Fruit fly (Drosophila melanogaster) whole organism, larva: ENCODE results near the gene CG13862.

ENCODE experiments used
- noc ChIP-seq: fragments of 200-800 bp; sonication (Bioruptor generic); optimal IDR thresholded peaks from 3 replicates; lab custom pipeline; 2019; ENCODE audit warnings: missing biosample characterization, mild to moderate bottlenecking, missing genetic modification characterization, moderate library complexity

Gene CG13862

DNA sequence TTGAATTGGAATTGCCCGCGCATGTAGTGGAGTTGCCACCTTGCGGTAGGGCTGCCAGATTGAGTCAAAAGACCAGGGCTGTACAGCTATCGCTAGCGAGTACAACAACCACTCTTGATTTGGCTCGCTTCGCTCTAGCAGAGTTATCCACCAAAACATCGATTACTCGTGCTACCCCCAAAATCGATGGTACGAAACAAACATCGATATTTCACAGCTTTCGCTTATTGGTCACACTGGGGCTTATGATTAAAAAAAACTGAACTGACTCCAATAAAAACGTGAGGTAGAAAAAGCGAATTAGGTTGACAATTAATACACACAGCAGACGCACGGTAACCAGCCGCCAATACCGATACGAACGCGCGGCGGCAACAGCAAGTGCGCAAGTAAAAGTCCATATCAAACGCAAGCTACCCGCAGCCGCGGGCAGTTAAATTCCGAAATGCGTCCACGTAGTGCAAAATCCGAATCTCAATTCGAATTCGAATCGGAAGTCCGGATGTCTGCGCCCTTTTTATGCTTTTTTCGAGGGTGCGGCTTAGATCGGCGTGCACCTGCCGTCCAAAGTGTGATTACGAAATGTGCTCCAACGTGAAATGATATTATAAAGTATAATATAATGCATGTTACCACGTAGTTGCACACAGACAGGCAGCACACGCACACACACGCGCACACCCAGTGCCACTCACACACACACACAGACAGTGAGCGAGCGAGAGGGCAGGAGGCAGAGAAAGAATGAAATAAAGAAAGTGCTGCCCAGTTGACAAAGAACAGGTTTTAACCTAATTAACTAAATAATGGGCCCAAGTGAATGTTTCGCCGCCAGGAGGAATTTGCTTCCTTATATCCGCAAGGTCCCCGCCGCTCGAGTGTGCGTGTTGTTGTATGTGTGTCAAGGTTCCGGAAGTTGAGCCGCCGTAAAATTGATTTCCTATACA, 24.9 kb downstream of the CG13862 start, which contains the start of gene Sar1:
Sar1 (plus strand) TSS at position 222 of the 947 bp plus-strand sequence.
- peak; percentile 48 for TF ChIP-seq noc (tag; lab: Kevin White, UChicago)

DNA sequence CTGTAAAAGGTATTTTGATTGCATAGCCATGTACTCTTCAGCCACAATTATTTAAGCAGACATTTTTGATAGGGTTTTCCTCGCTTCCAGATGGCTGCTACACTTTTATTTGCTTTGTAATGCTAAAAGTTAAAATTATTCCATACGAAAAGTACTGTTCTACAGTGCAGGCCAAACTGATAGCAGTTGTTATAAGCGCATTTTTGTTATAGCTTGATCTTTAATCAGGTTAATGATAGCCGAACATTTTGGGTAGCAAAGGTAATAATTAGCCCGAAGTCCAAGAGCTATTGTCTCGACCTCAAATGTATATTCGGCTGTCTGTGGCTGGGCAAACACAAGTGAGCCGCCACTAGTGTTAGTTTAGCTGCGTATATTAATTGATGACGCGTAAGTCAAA, 26.2 kb downstream of the CG13862 start:
- TF ChIP-seq noc (tag; lab: Kevin White, UChicago) = peak; percentile 14

DNA sequence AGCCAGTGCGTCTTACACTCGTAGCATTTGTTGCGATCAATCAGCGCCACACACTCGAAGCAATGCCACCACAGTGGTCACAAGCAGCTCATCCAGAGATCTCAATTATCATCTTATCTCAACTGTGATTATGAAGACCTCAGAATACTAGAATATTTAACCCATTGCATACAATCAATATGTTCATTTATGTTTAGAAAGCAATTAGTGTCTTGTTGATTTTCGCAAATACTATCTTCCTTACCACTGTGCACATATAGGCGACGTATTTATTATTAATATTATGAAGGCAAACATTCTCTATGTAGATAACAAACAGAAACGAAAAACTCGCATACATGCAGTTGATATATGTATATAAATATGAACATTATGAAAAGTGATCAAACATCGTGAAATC, 27.0 kb downstream of the CG13862 start:
- peak; percentile 73 for TF ChIP-seq noc (tag; lab: Kevin White, UChicago)

DNA sequence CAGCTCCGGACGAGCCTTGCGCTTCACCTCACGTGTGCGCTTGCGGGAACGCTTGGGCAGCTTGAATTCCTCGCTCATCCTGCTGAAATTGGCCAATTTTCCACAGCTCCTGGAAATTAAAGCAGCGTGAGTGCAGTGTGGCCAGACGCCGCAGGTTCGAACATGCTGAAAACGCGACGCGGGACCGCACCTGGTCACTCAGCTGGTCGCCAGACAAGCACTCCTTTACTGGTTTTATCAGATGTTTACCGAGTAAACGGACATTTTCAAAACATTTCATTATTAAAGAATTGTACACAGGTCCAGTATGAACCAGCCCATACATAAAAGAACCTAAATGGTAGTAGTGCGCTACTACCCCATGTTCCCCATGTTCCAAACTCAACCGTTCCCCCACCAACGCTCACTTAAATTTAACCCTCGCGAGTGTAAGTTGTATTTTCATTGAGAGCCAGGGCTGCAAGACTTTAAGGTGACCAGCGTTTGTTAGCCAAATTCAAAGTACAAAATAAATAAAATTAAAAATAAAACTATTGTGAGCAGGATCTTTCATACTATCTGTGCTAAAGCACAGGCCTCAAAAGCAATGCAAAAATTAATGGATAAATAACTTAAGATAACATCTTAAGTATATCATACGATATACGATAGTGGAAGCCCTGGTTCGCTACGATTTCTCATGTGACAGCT, 30.6 kb downstream of the CG13862 start, which contains the start of the genes JMJD6, CG7071 and Muted:
JMJD6 (minus strand) TSS at position 154 of the 690 bp plus-strand sequence.
CG7071 (plus strand) TSS at position 403 of the 690 bp plus-strand sequence.
Muted (plus strand) TSS at position 403 of the 690 bp plus-strand sequence.
- peak; percentile 93 for TF ChIP-seq noc (tag; lab: Kevin White, UChicago)

dm6 chr3R:22365660-22366195, 33.9 kb downstream of the CG13862 start, which contains the start of gene CG5382:
Gene CG5382 (minus strand): TSS chr3R:22365983.
- TF ChIP-seq noc (tag; lab: Kevin White, UChicago) = no peak

- TF ChIP-seq noc (tag; lab: Kevin White, UChicago) = no peak
Measured at dm6 chr3R:22367126-22368076, 35.6 kb downstream of the CG13862 start, which contains the start of the genes Polr3F and PyK. Gene Polr3F (minus strand): TSS chr3R:22367373. Gene PyK (plus strand): TSS chr3R:22367536.

DNA sequence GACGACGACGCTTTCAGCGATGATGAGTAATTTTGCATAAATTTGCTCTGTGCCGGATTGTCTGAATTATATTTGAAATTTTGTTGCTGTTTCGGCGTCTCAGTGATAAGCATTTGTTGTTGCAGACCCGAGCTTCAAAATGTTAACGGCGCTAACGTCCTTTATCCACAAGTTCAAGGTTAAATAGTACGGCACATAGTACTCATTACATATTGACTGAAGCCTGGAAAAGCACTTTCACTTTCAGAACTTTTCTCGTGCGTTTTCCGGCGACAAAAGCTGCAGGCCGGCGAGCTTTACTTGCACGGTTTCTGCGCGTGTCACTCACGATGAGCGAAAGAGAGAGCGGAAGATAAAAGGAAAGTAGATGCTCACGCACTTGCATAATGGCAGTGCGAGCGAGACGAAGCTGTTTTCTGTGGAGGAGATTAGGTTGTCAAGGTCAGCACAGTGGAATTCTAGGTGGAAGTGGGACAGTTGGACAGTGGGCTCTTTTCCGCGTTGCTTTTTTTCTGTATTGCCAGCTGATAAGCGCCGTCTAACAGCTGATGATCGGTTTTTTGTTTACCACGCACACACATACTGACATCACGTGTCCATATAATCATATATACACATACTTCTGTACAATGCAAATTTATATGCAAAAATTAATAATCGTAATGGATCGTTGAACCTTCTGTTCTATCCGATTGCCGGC, 36.4 kb downstream of the CG13862 start:
- TF ChIP-seq noc (tag; lab: Kevin White, UChicago) = peak; percentile 19

DNA sequence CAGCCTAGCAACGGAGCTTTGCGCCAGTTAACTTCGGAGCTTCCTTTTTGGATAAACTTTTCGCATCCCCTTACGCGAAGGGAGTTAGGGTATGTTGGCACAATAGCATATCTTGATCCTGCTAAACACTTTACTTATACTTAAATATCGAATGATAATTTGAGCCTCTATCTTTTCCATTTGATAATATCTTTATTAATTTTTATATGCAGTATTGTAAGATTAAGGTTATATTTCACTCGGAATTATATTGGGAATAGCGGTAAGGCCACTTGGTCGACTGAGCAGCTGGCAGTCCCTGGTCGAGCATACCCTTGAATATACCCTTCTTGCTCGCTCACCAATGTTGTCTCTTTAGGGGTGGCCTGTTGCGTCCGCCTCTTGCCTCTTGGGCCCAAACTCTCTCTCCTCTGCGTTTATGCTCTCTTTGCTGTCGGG, 37.0 kb downstream of the CG13862 start:
- TF ChIP-seq noc (tag; lab: Kevin White, UChicago) = no peak

DNA sequence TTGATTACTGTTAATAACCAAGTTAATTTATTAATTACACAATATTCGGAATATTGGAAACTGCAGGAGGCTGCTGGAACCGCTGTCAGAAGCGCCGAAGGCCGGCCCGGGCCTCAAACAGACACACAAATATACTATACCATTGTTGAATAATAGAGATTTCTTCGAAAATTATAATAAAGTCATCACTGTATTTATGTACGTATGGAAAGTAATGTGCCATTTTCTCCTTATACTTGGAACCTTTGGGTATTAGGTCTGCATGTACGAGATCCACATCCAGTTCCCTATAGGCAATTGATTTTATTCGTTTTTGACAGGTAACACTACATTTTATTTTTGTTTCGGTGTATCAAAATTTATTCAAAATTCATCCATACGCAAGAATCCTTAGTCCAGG, 40.7 kb downstream of the CG13862 start, which contains the start of gene CG7069:
CG7069 (plus strand) TSS at position 301 of the 400 bp plus-strand sequence.
- TF ChIP-seq noc (tag; lab: Kevin White, UChicago) = no peak

DNA sequence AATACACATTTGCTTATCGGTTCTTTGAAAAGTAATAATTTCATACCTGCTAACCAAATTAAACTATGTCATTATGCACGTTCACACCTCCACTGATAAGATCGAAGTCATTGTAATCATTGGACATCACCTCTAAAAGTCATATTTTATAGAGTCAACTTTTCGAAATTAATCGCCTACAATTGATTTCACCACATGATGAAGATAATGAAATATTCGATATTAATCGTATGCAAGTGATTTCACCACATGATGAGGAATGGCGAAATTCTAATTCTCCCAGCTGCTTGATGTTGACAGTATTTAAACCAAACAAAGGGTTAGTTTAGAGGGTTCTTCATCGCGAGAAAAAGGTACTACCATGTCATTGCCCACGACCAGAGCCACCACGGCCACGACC, 43.9 kb downstream of the CG13862 start, which contains the start of gene CG18596:
CG18596 (plus strand) TSS at position 250 of the 400 bp plus-strand sequence.
- TF ChIP-seq noc (tag; lab: Kevin White, UChicago) = no peak

- TF ChIP-seq noc (tag; lab: Kevin White, UChicago) = no peak
Measured at dm6 chr3R:22379942-22380341, 48.2 kb downstream of the CG13862 start, which contains the start of gene CG34149. Gene CG34149 (plus strand): TSS chr3R:22380128.

- no peak for TF ChIP-seq noc (tag; lab: Kevin White, UChicago)
Measured at dm6 chr3R:22381077-22381476, 49.3 kb downstream of the CG13862 start, which contains the start of gene CG43342. Gene CG43342 (plus strand): TSS chr3R:22381340.

dm6 chr3R:22381735-22382134, 49.9 kb downstream of the CG13862 start, which contains the start of gene Gpdh3:
Gene Gpdh3 (plus strand): TSS chr3R:22382035.
- TF ChIP-seq noc (tag; lab: Kevin White, UChicago) = no peak
